Worm (Caenorhabditis elegans): ENCODE measurements around the gene str-89.

- TF ChIP-seq lsy-2 (tag; optimal IDR thresholded peaks at IDR 0.05) (no peak), ces-1 (GFP tag; optimal IDR thresholded peaks at IDR 0.05) (no peak), Y5F2A.4 (GFP tag; optimal IDR thresholded peaks at IDR 0.05) (no peak), nhr-10 (tag; optimal IDR thresholded peaks at IDR 0.05) (no peak), unc-39 (tag; optimal IDR thresholded peaks at IDR 0.05) (no peak), dve-1 (tag; optimal IDR thresholded peaks at IDR 0.05; ENCODE audit: insufficient read depth) (no peak), pqm-1 (tag; optimal IDR thresholded peaks at IDR 0.05) (no peak), lin-13 (GFP tag; optimal IDR thresholded peaks at IDR 0.05) (no peak), snpc-1.2 (GFP tag; IDR thresholded peaks at IDR 0.05) (no peak), egl-27 (tag; optimal IDR thresholded peaks at IDR 0.05) (no peak)
Measured at ce11 chrV:17667676-17668075, 955 bp upstream of the str-89 start, which contains the start of gene F59A1.12.
